Worm (Caenorhabditis elegans) whole organism, early embryonic: ENCODE results near the gene Y42H9AR.1.

ENCODE experiments used
- B0310.2 ChIP-seq: sonication (generic microtip); optimal IDR thresholded peaks from 2 replicates; lab custom pipeline; 2016; ENCODE audit warnings: mild to moderate bottlenecking, missing genetic modification characterization, missing compliant biosample characterization
- ama-1 ChIP-seq: fragments of 150-350 bp; optimal IDR thresholded peaks from 2 replicates; lab custom pipeline; 2014
- ceh-13 ChIP-seq: fragments of 200-800 bp; sonication (Bioruptor generic); optimal IDR thresholded peaks from 2 replicates; lab custom pipeline; 2018; ENCODE audit warnings: mild to moderate bottlenecking, missing genetic modification characterization, missing compliant biosample characterization
- ets-7 ChIP-seq: sonication (generic microtip); optimal IDR thresholded peaks from 2 replicates; lab custom pipeline; 2016; ENCODE audit warnings: missing genotype, missing genetic modification characterization, missing compliant biosample characterization
- tbx-11 ChIP-seq: fragments of 200-800 bp; sonication (Bioruptor generic); IDR thresholded peaks from 2 replicates; pipeline ENCODE4 v1.3.6; 2022; ENCODE audit warnings: missing genetic modification characterization, missing compliant biosample characterization

- no peak for TF ChIP-seq ets-7
- no peak for TF ChIP-seq tbx-11
- no peak for TF ChIP-seq ama-1 (lab: Kevin White, UChicago)
- no peak for TF ChIP-seq B0310.2 (tag; lab: Kevin White, UChicago)
- TF ChIP-seq ceh-13, result no peak
Measured at ce11 chrIV:8115462-8115861, 2.3 kb downstream of the Y42H9AR.1 start, which contains the start of gene irld-8.
